Worm (Caenorhabditis elegans) whole organism, late embryonic: Measurements from ENCODE around the gene ins-22.

Experiments used
- F13H6.1 ChIP-seq: sonication (generic microtip); optimal IDR thresholded peaks from 2 replicates; lab custom pipeline; 2016; ENCODE audit warnings: missing genetic modification characterization, missing compliant biosample characterization
- K09A11.1 ChIP-seq: sonication (generic microtip); optimal IDR thresholded peaks from 2 replicates; lab custom pipeline; 2017; ENCODE audit warnings: antibody characterized with exemption, mild to moderate bottlenecking, missing genetic modification characterization, missing compliant biosample characterization; ENCODE audit not compliant: insufficient read depth
- ama-1 ChIP-seq: fragments of 150-350 bp; optimal IDR thresholded peaks from 2 replicates; lab custom pipeline; 2014
- ceh-18 ChIP-seq: sonication (generic microtip); optimal IDR thresholded peaks from 2 replicates; lab custom pipeline; 2016; ENCODE audit warnings: missing genetic modification characterization, missing compliant biosample characterization
- ceh-19 ChIP-seq: fragments of 200-800 bp; sonication (Bioruptor generic); optimal IDR thresholded peaks from 2 replicates; lab custom pipeline; 2018; ENCODE audit warnings: mild to moderate bottlenecking, missing genetic modification characterization, missing compliant biosample characterization
- ceh-45 ChIP-seq: fragments of 200-800 bp; sonication (Bioruptor generic); IDR thresholded peaks from 2 replicates; pipeline ENCODE4 v1.3.6; 2022; ENCODE audit warnings: missing genetic modification reagents, missing genetic modification characterization, missing compliant biosample characterization
- ceh-6 ChIP-seq: fragments of 200-800 bp; sonication (Bioruptor generic); optimal IDR thresholded peaks from 2 replicates; lab custom pipeline; 2018; ENCODE audit warnings: mild to moderate bottlenecking, missing genetic modification characterization, missing compliant biosample characterization
- ceh-9 ChIP-seq: sonication (generic microtip); optimal IDR thresholded peaks from 2 replicates; lab custom pipeline; 2016; ENCODE audit warnings: mild to moderate bottlenecking, missing genetic modification characterization, inconsistent platforms, missing compliant biosample characterization
- elt-2 ChIP-seq: sonication (generic microtip); optimal IDR thresholded peaks from 2 replicates; lab custom pipeline; 2016; ENCODE audit warnings: missing genetic modification reagents, missing genetic modification characterization, missing compliant biosample characterization
- eyg-1 ChIP-seq: sonication (generic microtip); optimal IDR thresholded peaks from 2 replicates; lab custom pipeline; 2016; ENCODE audit warnings: missing genotype, missing genetic modification characterization, missing compliant biosample characterization
- fax-1 ChIP-seq: sonication (generic microtip); optimal IDR thresholded peaks from 2 replicates; lab custom pipeline; 2016; ENCODE audit warnings: missing genotype, missing genetic modification characterization, missing compliant biosample characterization
- gmeb-2 ChIP-seq: sonication (generic microtip); optimal IDR thresholded peaks from 2 replicates; lab custom pipeline; 2016; ENCODE audit warnings: missing genetic modification characterization, inconsistent platforms, missing compliant biosample characterization
- hlh-15 ChIP-seq: sonication (generic microtip); optimal IDR thresholded peaks from 2 replicates; lab custom pipeline; 2016; ENCODE audit warnings: missing genetic modification characterization, missing compliant biosample characterization
- hlh-6 ChIP-seq: sonication (generic microtip); optimal IDR thresholded peaks from 2 replicates; lab custom pipeline; 2016; ENCODE audit warnings: missing genotype, missing genetic modification characterization, missing compliant biosample characterization
- hlh-8 ChIP-seq: sonication (generic microtip); optimal IDR thresholded peaks from 2 replicates; lab custom pipeline; 2016; ENCODE audit warnings: missing genotype, missing genetic modification characterization, missing compliant biosample characterization
- mec-3 ChIP-seq: sonication (generic microtip); optimal IDR thresholded peaks from 2 replicates; lab custom pipeline; 2016; ENCODE audit warnings: borderline replicate concordance, missing genetic modification characterization, missing compliant biosample characterization
- nfya-1 ChIP-seq: sonication (generic microtip); optimal IDR thresholded peaks from 2 replicates; lab custom pipeline; 2017; ENCODE audit warnings: missing genetic modification characterization, mild to moderate bottlenecking, missing compliant biosample characterization, antibody characterized with exemption, moderate library complexity
- nhr-11 ChIP-seq: fragments of 150-350 bp; optimal IDR thresholded peaks from 2 replicates; lab custom pipeline; 2014; ENCODE audit warnings: missing biosample characterization, missing genetic modification characterization
- npax-4 ChIP-seq: sonication (generic microtip); optimal IDR thresholded peaks from 2 replicates; lab custom pipeline; 2016; ENCODE audit warnings: missing genetic modification characterization, missing compliant biosample characterization
- pha-2 ChIP-seq: sonication (generic microtip); optimal IDR thresholded peaks from 2 replicates; lab custom pipeline; 2017; ENCODE audit warnings: mild to moderate bottlenecking, missing genetic modification characterization, missing compliant biosample characterization
- pha-4 ChIP-seq: fragments of 150-350 bp; optimal IDR thresholded peaks from 2 replicates; lab custom pipeline; 2018; ENCODE audit warnings: missing biosample characterization, missing genetic modification reagents, missing genetic modification characterization
- pqm-1 ChIP-seq: sonication (generic microtip); optimal IDR thresholded peaks from 2 replicates; lab custom pipeline; 2016; ENCODE audit warnings: missing genetic modification characterization, missing compliant biosample characterization
- ref-2 ChIP-seq: sonication (generic microtip); optimal IDR thresholded peaks from 2 replicates; lab custom pipeline; 2016; ENCODE audit warnings: missing genetic modification characterization, missing compliant biosample characterization
- rnt-1 ChIP-seq: sonication (generic microtip); optimal IDR thresholded peaks from 2 replicates; lab custom pipeline; 2016; ENCODE audit warnings: missing genetic modification characterization, missing compliant biosample characterization
- sdc-2 ChIP-seq: sonication (generic microtip); optimal IDR thresholded peaks from 2 replicates; lab custom pipeline; 2016; ENCODE audit warnings: missing genotype, missing genetic modification characterization, missing compliant biosample characterization
- sox-2 ChIP-seq: fragments of 200-800 bp; sonication (Bioruptor generic); IDR thresholded peaks from 2 replicates; pipeline ENCODE4 v1.3.6; 2022; ENCODE audit warnings: missing genetic modification reagents, missing genetic modification characterization, missing compliant biosample characterization
- sox-4 ChIP-seq: sonication (generic microtip); optimal IDR thresholded peaks from 2 replicates; lab custom pipeline; 2017; ENCODE audit warnings: mild to moderate bottlenecking, missing genetic modification characterization, inconsistent platforms, missing compliant biosample characterization
- syd-9 ChIP-seq: sonication (generic microtip); optimal IDR thresholded peaks from 2 replicates; lab custom pipeline; 2016; ENCODE audit warnings: mild to moderate bottlenecking, missing genetic modification characterization, moderate library complexity, missing compliant biosample characterization
- tbx-2 ChIP-seq: sonication (generic microtip); optimal IDR thresholded peaks from 2 replicates; lab custom pipeline; 2016; ENCODE audit warnings: missing genetic modification characterization, missing compliant biosample characterization
- ttx-3 ChIP-seq: sonication (generic microtip); optimal IDR thresholded peaks from 2 replicates; lab custom pipeline; 2016; ENCODE audit warnings: missing genetic modification reagents, missing genetic modification characterization, missing compliant biosample characterization
- unc-3 ChIP-seq, 2 experiments: fragments of 200-800 bp in 1 of 2; sonication (Bioruptor generic) in 1 of 2; sonication (generic microtip) in 1 of 2; conservative IDR thresholded peaks in 1 of 2; optimal IDR thresholded peaks in 1 of 2; 2 replicates each; pipeline versions ENCODE4 v1.3.6 to Lab custom; 2016 to 2022; ENCODE audit warnings: missing compliant biosample characterization in 2 of 2, missing genetic modification characterization in 2 of 2, missing genetic modification reagents in 1 of 2
- unc-42 ChIP-seq: sonication (generic microtip); optimal IDR thresholded peaks from 2 replicates; lab custom pipeline; 2016; ENCODE audit warnings: missing genotype, missing genetic modification characterization, missing compliant biosample characterization
- unc-55 ChIP-seq: sonication (generic microtip); optimal IDR thresholded peaks from 2 replicates; lab custom pipeline; 2017; ENCODE audit warnings: missing biosample characterization, missing genetic modification reagents, missing genetic modification characterization
- zip-5 ChIP-seq: sonication (generic microtip); optimal IDR thresholded peaks from 2 replicates; lab custom pipeline; 2016; ENCODE audit warnings: missing genetic modification characterization, missing compliant biosample characterization

Gene ins-22

DNA sequence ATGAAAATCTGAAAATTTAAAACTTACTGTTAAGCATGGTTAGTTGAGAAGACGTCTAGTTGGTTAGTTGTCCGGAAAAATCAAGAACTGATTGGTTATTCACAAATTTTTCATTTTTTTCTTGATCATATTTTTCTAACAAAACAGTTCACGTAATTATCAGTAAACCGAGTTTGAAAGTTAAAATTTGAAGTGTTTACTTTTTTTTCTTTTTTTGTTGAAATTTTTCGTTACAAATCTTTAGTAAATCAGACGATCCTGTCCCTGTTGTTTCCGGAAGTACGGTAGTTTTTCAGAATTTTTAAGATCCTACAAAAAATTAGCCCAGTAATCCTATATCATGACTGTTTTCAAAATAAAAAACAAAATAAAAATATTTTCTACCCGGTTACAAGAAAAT lies 25.7 kb upstream of the ins-22 start, which contains the start of gene C05B5.2:
Gene C05B5.2 (minus strand): TSS at position 101 of the 400 bp plus-strand sequence.
- TF ChIP-seq eyg-1, result no peak
- TF ChIP-seq ceh-9, result no peak
- no peak for TF ChIP-seq syd-9 (tag; lab: Kevin White, UChicago)

DNA sequence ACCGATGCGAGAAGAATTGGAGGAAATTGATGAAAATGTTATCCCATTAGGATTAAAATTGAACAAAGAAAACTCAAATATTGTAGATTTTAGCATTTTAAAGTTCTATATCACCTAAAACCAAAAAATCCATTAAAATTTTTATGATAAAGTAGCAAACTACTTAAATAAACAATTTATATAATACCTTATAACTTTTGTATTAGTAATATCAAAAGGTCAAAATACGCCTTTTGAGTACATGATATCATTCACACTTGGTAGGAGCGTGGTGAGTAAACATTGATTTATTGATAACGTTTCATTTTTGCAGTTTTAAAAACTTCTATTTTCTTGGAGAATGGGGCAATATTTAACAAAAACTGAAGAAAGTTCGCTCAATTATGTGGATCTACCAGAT lies 25.0 kb upstream of the ins-22 start, which contains the start of gene C05B5.5:
Gene C05B5.5 (plus strand): TSS at position 301 of the 400 bp plus-strand sequence.
- TF ChIP-seq pha-4 (tag; lab: Kevin White, UChicago) (no peak), elt-2 (no peak), ref-2 (tag; lab: Kevin White, UChicago) (no peak), hlh-8 (no peak), npax-4 (tag; lab: Kevin White, UChicago) (no peak), nhr-11 (no peak), unc-3 (GFP tag; conservative IDR thresholded peaks at IDR 0.05; lab: Robert Waterston, UW) (no peak), unc-3 (tag; optimal IDR thresholded peaks at IDR 0.05; lab: Kevin White, UChicago) (no peak), nfya-1 (tag; lab: Kevin White, UChicago) (no peak), ama-1 (lab: Kevin White, UChicago) (no peak), fax-1 (tag; lab: Kevin White, UChicago) (no peak), hlh-15 (tag; lab: Kevin White, UChicago) (no peak), ceh-45 (GFP tag; lab: Robert Waterston, UW) (no peak), ceh-6 (GFP tag; lab: Kevin White, UChicago) (no peak), K09A11.1 (no peak), mec-3 (tag; lab: Kevin White, UChicago) (no peak), ceh-18 (no peak), F13H6.1 (tag; lab: Kevin White, UChicago) (no peak), ttx-3 (tag; lab: Kevin White, UChicago) (no peak)

DNA sequence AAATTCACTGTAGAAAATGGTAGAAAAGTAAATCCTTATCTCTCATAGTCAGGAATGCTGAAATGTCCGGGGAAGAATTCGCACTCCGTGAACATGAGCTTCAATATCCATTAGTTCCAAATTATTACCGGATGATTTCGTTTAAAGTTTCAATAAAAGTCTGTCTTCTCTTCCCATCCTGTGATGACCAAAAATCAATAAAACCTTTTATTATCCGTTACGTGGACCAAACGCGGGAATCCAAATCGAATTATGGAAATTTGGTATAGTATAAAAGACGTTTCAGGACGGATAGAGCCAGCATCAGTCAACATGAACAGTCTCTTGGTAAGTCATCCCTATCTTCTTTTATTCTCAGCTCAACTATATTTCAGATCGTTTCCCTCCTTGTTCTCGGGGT lies 21.9 kb upstream of the ins-22 start, which contains the start of gene C05B5.11:
Gene C05B5.11 (plus strand): TSS at position 301 of the 400 bp plus-strand sequence.
- TF ChIP-seq zip-5 (tag; lab: Kevin White, UChicago) (no peak), unc-42 (no peak)

DNA sequence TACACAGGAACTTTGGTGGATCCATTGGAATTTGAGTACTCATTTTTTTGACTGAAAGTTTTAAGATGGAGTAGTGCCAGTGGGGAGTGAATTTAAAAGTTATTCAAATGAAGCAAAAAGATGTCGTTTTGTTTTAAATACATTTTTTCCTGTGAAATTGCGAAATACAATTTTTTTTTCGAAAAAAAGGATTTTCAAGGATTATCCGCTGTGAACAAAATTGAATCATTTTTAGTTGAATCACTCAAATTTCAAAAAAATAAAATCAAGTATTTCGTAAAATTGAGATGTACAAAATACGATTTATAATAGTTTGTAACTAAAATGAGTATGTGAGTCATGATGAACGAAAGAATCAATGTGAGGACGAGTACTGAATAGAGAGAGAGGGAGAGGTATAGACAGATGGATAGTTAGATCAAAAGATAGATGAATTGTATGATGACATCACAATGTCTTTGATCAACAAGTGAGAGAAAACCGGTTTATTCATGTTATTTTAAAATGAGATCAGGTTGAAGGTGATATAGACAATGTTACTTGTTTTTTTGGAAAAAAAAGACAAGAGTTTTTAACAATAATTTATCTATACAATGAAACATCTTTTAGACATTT lies 19.2 kb upstream of the ins-22 start, which contains the start of gene C05B5.8:
Gene C05B5.8 (minus strand): TSS at position 51 of the 615 bp plus-strand sequence.
- TF ChIP-seq sox-2 (GFP tag; lab: Robert Waterston, UW), result no peak
- no peak for TF ChIP-seq sox-4 (tag; lab: Kevin White, UChicago)
- TF ChIP-seq pha-2 (tag; lab: Kevin White, UChicago), result no peak
- TF ChIP-seq pqm-1 (tag; lab: Kevin White, UChicago), result no peak
- no peak for TF ChIP-seq sdc-2 (tag; lab: Kevin White, UChicago)
- no peak for TF ChIP-seq ceh-9
- no peak for TF ChIP-seq ceh-6 (GFP tag; lab: Kevin White, UChicago)
- no peak for TF ChIP-seq ceh-19
- no peak for TF ChIP-seq hlh-6 (tag; lab: Kevin White, UChicago)
- TF ChIP-seq rnt-1 (tag; lab: Kevin White, UChicago), result no peak
- no peak for TF ChIP-seq fax-1 (tag; lab: Kevin White, UChicago)
- TF ChIP-seq tbx-2, result no peak
- TF ChIP-seq syd-9 (tag; lab: Kevin White, UChicago), result no peak
- TF ChIP-seq zip-5 (tag; lab: Kevin White, UChicago), result no peak

DNA sequence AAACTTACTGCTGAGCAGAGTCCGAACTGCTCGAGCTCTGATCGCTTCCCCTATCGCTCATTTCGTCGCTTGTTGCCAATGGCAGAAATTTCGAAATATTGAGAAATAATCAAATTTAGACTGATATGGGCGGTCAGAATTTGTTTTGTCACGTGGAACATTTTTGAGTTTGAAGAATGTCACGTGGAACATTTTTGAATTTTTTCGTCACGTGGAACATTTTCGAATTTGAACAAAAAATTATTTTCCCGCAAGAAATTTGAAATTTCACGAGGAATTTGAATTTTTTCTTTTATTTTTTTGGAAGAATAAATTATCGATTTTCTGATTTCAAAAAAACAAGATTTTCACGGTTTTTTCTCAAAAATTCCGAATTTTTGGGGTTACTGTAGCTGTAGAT lies 16.0 kb upstream of the ins-22 start, which contains the start of gene fbxa-155:
Gene fbxa-155 (minus strand): TSS at position 101 of the 400 bp plus-strand sequence.
- TF ChIP-seq gmeb-2 (no peak), unc-55 (GFP tag; lab: Kevin White, UChicago) (no peak)
